Worm (Caenorhabditis elegans): ENCODE results near the gene nekl-4.

nekl-4 gene

DNA sequence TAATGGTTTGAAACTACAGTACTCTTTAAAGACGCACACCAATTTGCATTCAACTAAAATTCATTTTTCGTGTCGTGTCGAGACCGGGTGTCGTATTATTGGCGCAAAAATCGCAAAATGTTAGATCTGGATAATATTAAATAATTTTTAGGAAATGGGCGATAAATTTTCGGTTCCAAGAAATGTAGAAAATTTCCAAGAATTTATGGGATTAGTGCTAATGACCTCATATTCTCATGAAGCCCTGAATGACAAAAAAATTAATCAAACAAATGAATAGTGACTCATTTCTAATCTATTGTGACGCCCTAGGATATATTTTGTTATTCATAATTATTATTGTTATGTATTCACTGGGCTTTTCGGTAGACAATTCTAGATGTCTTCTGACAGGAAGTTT is 16.6 kb downstream of the nekl-4 start:
- TF ChIP-seq mab-5 (tag; optimal IDR thresholded peaks at IDR 0.05) (no peak), nhr-2 (tag; optimal IDR thresholded peaks at IDR 0.05) (no peak), M03D4.4 (tag; optimal IDR thresholded peaks at IDR 0.05) (no peak), flh-1 (GFP tag; optimal IDR thresholded peaks at IDR 0.05) (no peak), zip-8 (tag; optimal IDR thresholded peaks at IDR 0.05) (no peak), tbx-8 (GFP tag; optimal IDR thresholded peaks at IDR 0.05) (no peak), ceh-83 (GFP tag; optimal IDR thresholded peaks at IDR 0.05) (no peak), mep-1 (tag; optimal IDR thresholded peaks at IDR 0.05) (no peak)

DNA sequence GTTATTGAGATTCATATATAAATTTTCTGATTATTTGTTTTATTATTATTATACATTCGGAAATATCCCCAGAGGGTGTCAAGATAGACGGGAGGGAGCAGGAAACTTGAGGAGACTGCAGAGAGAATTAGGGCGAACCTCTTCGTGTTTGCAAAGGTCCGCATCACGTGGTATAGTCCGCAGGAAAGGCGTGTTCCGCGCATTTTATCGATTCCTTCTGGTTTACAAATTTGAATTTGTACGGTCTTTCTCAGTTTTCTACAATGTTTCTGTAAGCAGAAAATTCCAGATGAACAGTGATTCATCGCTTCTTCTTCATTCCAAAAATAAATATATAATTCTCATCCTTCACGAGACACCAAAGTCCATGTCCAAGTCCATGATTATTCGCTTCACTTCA is 17.4 kb downstream of the nekl-4 start:
- TF ChIP-seq ces-1 (GFP tag; optimal IDR thresholded peaks at IDR 0.05) (peak; percentile 12), ceh-39 (tag; optimal IDR thresholded peaks at IDR 0.05) (peak; percentile 58), elt-3 (tag; optimal IDR thresholded peaks at IDR 0.05) (no peak)

DNA sequence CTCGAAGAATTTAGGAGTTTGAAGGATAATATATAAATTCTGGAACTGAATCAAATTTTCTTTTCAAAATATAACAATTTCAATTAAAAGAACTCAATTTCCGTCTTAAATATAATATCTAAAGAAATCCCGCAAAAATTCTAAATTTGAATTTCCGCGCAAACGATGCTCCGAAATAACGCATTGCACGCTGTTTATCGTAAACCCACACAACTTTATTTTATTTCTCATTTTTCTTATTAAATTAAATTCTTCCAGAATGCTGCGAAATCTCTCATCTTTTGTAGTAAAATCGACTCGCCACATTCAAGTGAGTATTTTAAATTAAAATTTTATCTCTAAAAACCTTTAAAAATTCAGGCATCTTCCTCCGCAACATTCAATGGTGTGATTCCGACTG is 18.4 kb downstream of the nekl-4 start, which contains the start of gene R02F2.9:
Gene R02F2.9, plus strand, starts transcription at position 218 of the 400 bp plus-strand sequence.
- TF ChIP-seq mls-2 (tag; optimal IDR thresholded peaks at IDR 0.05) (no peak), mep-1 (tag; optimal IDR thresholded peaks at IDR 0.05) (peak; percentile 21), ceh-39 (tag; optimal IDR thresholded peaks at IDR 0.05) (peak; percentile 51), elt-1 (tag; optimal IDR thresholded peaks at IDR 0.05; ENCODE audit: borderline replicate concordance, insufficient read depth) (no peak), zip-8 (tag; optimal IDR thresholded peaks at IDR 0.05) (no peak), lsy-2 (tag; optimal IDR thresholded peaks at IDR 0.05) (peak; percentile 70), ces-1 (GFP tag; optimal IDR thresholded peaks at IDR 0.05) (peak; percentile 76), nhr-76 (tag; optimal IDR thresholded peaks at IDR 0.05) (no peak), snpc-4 (tag; optimal IDR thresholded peaks at IDR 0.05) (no peak), mab-5 (tag; optimal IDR thresholded peaks at IDR 0.05) (no peak), lin-13 (tag; optimal IDR thresholded peaks at IDR 0.05) (no peak), sptf-1 (tag; optimal IDR thresholded peaks at IDR 0.05) (no peak)

DNA sequence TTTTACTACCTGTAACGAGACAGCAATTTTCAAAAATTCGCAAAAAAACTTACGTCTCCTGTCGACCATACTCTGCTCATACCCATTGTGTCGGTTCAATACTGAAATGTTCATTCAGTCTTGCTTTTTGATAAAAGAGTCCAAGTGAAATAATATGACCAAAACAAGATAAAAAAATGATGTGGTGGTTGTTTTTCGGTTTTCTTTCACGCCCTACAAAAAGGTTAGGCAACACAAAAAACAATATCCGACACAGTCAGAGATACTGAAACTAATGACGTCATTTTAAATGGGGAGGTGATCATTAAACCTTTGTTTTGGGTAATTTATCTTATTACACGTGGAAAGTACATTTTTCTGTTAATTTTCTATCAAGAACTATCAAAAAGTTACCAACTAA is 22.2 kb downstream of the nekl-4 start, which contains the start of gene R02F2.8:
Gene R02F2.8, minus strand, starts transcription at position 101 of the 400 bp plus-strand sequence.
- TF ChIP-seq zip-8 (tag; optimal IDR thresholded peaks at IDR 0.05) (peak; percentile 49), ceh-39 (tag; optimal IDR thresholded peaks at IDR 0.05) (no peak), nhr-237 (tag; optimal IDR thresholded peaks at IDR 0.05) (no peak)

DNA sequence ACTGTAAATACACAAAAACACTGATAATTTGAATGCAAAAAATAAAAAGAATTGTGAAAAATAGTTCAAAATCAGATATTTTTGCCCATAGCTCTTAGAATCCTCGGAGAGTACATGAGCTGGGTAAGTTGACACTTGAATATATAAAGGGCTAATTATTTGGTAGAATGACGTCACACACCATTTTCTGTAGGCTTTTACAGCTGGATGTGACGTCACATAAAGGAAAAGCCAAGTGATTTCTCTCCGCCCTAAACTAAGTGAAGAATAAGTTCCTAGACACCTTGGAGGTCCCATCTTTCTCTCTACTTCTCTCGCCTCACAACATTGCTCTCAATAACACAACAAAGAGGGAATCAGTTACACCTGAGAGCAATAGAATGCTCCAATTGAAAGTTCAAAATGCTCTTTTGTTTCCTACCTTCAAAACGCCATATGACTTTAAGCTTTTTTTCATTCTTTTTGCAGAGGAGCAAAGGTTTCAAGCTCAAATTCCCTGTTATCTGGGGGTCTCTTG is 30.2 kb downstream of the nekl-4 start, which contains the start of gene osg-1:
Gene osg-1, plus strand, starts transcription at position 467 of the 517 bp plus-strand sequence.
- TF ChIP-seq zip-8 (tag; optimal IDR thresholded peaks at IDR 0.05) (peak; percentile 98), cnd-1 (tag; optimal IDR thresholded peaks at IDR 0.05) (no peak)

DNA sequence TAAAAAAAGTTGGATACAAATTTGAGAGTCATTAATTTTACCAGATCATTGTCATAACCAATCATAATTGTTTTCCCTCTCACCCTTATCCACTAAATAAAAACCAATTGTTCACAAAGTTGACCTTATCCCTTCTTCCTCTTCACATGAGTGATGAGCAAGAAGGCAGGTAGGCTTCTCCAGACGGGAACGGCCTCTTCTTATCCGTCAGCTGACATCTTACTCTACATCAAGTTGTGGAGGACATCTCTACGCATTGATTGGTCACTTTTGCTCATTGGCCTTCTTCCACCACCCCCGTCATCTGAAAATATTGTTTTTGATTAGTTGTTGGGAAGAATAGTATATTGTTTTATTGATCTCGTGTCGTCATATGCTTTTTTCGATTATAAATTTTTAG is 31.0 kb downstream of the nekl-4 start:
- TF ChIP-seq mab-5 (tag; optimal IDR thresholded peaks at IDR 0.05) (no peak), sem-2 (GFP tag; optimal IDR thresholded peaks at IDR 0.05) (no peak), unc-62 (GFP tag; optimal IDR thresholded peaks at IDR 0.05) (peak; percentile 60), nhr-28 (tag; optimal IDR thresholded peaks at IDR 0.05) (no peak), blmp-1 (tag; optimal IDR thresholded peaks at IDR 0.05) (no peak), tbx-8 (GFP tag; optimal IDR thresholded peaks at IDR 0.05) (no peak), ztf-11 (tag; optimal IDR thresholded peaks at IDR 0.05) (no peak), nhr-76 (tag; optimal IDR thresholded peaks at IDR 0.05) (no peak), unc-120 (tag; optimal IDR thresholded peaks at IDR 0.05; ENCODE audit: poor library complexity, severe bottlenecking) (peak; percentile 58), drap-1 (GFP tag; optimal IDR thresholded peaks at IDR 0.05) (no peak), nhr-12 (tag; optimal IDR thresholded peaks at IDR 0.05) (no peak), snpc-4 (tag; optimal IDR thresholded peaks at IDR 0.05) (no peak), hlh-1 (tag; optimal IDR thresholded peaks at IDR 0.05) (peak; percentile 95), bed-3 (GFP tag; optimal IDR thresholded peaks at IDR 0.05) (no peak)

Measured in whole organism, mixed stage, embryonic.